Fruit fly (Drosophila melanogaster): ENCODE results near the gene CG8087.
A peak's percentile ranks its signal among the peaks of the same experiment; 100 is the strongest.

The CG8087 gene

DNA sequence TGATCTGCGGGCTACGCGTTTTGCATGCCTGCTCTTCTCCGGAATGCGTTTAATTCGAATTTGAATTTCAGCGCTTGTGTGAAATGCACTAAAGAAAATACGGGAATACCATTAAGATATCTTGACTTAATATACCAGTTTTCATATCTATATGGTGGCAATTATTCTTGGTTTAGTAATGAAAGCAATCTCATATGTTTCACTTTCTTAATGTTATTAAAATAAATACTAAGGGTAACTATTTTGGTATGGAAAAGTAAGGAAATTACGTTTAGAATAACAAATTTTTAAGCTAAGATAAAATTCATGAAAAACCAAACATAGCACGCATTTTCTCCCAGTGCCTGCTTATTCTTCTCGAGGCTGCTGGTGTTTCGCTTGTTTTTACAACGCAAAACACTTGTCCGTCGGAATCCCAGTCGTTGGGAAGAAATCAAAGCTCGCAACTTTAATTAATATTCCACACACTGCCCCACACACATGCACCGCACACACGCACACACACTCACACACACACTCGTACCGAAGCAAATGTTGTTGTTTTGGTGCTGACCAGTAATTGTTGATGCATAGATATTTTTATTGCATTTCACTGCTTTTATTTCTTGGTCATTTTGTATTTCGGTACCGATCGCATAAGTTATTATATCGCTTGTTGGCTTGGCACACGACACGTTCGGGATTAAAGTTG, 13.3 kb upstream of the CG8087 start:
- TF ChIP-seq Dfd (GFP tag; optimal IDR thresholded peaks at IDR 0.05) (peak; percentile 93), woc (GFP tag; optimal IDR thresholded peaks at IDR 0.05) (no peak), h (GFP tag; optimal IDR thresholded peaks at IDR 0.05) (peak; percentile 18), fru (GFP tag; optimal IDR thresholded peaks at IDR 0.05) (peak; percentile 11), HLH106 (tag; optimal IDR thresholded peaks at IDR 0.05) (peak; percentile 34), br (GFP tag; optimal IDR thresholded peaks at IDR 0.05) (no peak)

DNA sequence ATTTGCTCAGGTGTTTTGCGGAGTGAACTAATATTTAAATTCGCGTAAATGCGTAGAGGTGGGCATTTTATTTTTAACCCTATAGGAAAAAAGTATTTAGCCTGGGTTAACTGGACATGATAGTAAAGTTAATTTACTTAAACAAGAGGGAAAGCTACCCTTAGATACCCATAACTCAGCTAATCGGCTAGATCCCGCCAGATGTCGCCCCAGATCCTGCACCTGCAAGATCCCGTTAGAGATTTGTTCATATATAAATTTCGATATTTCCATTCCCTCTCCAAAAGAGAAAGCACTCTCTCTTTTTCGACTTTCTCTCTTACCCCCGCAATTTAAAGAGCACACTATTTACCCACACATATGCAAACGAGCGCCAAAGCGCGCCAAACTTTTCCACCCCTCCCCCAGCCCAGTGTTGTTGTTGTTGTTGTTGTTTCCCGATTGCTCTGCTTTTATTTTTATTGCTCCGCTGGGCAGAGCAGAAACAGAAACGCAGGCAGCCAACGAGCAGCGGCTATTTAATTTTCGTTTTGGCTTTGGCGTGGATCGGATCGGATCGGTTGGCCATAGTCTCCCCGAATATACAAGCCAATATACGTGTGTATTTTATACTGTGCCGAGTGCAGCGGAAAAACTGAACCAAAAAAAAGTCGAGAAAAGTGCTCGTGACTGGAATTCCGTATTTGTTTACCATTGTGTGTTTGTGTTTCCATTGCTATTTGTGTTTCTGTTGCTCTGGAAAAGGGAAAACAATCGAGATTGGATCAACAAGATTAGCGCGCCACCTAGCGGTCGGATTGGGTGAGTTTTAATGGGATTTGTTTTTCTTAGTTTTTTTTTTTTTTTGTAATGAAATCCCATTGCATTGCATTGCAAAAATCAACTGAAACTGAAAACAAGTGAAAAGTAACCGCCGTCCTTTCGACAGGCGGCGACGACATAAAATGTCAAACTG, 12.4 kb upstream of the CG8087 start, which contains the start of gene stumps:
Gene stumps, plus strand, starts transcription at position 526 of the 955 bp plus-strand sequence.
- TF ChIP-seq dl (GFP tag; optimal IDR thresholded peaks at IDR 0.05; ENCODE audit: insufficient read depth in 1 of 2, partially characterized antibody in 2 of 2) (no peak), Hr83 (GFP tag; optimal IDR thresholded peaks at IDR 0.05; ENCODE audit: poor library complexity, severe bottlenecking) (no peak), Abd-B (GFP tag; optimal IDR thresholded peaks at IDR 0.05) (no peak), woc (GFP tag; optimal IDR thresholded peaks at IDR 0.05) (no peak), tai (GFP tag; optimal IDR thresholded peaks at IDR 0.05) (no peak), brk (GFP tag; optimal IDR thresholded peaks at IDR 0.05) (no peak), dmrt93B (GFP tag; optimal IDR thresholded peaks at IDR 0.05) (no peak), Jra (GFP tag; optimal IDR thresholded peaks at IDR 0.05) (no peak), GATAd (GFP tag; optimal IDR thresholded peaks at IDR 0.05) (no peak), Vsx2 (GFP tag; optimal IDR thresholded peaks at IDR 0.05; ENCODE audit: partially characterized antibody) (no peak), Mio (GFP tag; optimal IDR thresholded peaks at IDR 0.05) (no peak), h (GFP tag; optimal IDR thresholded peaks at IDR 0.05) (no peak), HLH106 (tag; optimal IDR thresholded peaks at IDR 0.05) (no peak)

DNA sequence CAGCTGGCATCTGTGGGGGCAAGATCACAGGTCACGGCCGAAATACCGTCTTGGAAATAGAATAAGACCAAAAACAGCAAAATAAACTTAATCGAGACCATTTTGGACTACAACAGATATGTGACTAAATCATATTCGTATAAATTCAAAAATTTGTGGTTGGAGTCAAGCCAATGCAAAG, 11.8 kb upstream of the CG8087 start, which contains the start of gene CG44094:
Gene CG44094, minus strand, starts transcription at position 101 of the 181 bp plus-strand sequence.
- TF ChIP-seq CG9705 (GFP tag; optimal IDR thresholded peaks at IDR 0.05) (no peak), dsf (GFP tag; optimal IDR thresholded peaks at IDR 0.05; ENCODE audit: borderline replicate concordance) (no peak), brk (GFP tag; optimal IDR thresholded peaks at IDR 0.05) (no peak), pan (optimal IDR thresholded peaks at IDR 0.05) (no peak), OdsH (GFP tag; optimal IDR thresholded peaks at IDR 0.05) (no peak), GATAd (GFP tag; optimal IDR thresholded peaks at IDR 0.05) (no peak), Mio (GFP tag; optimal IDR thresholded peaks at IDR 0.05) (no peak)

DNA sequence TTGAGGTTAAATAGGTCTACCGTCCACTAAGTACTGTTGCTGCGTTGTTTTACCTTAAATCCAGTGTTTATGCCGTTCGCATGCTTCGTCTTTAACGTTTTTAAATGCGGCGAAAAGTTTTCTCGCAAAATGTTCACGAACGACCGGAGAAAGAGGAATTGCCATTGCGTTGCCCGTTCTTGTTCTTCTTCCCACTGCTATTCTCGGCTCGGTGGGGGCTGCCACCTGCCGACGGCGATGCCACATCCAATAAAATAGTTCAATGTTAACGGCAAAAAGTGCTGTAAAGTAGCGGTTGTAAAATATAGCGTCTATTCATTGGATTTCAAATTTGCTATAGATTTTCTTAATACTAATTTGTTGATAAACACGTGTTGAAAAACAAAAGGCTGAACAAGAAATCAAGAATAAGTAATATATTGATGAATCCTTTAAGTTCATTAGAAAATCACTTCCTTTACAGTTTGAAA, 11.1 kb upstream of the CG8087 start, which contains the start of gene CG7987:
Gene CG7987, minus strand, starts transcription at position 170 of the 470 bp plus-strand sequence.
- no peak for TF ChIP-seq Dif (GFP tag; optimal IDR thresholded peaks at IDR 0.05; ENCODE audit: partially characterized antibody)
- peak; percentile 95 for TF ChIP-seq psq (GFP tag; optimal IDR thresholded peaks at IDR 0.05)
- peak; percentile 36 for TF ChIP-seq h (GFP tag; optimal IDR thresholded peaks at IDR 0.05)
- TF ChIP-seq Hr83 (GFP tag; optimal IDR thresholded peaks at IDR 0.05; ENCODE audit: poor library complexity, severe bottlenecking): peak; percentile 7
- TF ChIP-seq Myc (optimal IDR thresholded peaks at IDR 0.05): no peak
- peak; percentile 27 for TF ChIP-seq rgr (GFP tag; optimal IDR thresholded peaks at IDR 0.05)
- peak in 1 of 2 experiments; percentile 37 for TF ChIP-seq foxo (GFP tag; optimal IDR thresholded peaks at IDR 0.05)

DNA sequence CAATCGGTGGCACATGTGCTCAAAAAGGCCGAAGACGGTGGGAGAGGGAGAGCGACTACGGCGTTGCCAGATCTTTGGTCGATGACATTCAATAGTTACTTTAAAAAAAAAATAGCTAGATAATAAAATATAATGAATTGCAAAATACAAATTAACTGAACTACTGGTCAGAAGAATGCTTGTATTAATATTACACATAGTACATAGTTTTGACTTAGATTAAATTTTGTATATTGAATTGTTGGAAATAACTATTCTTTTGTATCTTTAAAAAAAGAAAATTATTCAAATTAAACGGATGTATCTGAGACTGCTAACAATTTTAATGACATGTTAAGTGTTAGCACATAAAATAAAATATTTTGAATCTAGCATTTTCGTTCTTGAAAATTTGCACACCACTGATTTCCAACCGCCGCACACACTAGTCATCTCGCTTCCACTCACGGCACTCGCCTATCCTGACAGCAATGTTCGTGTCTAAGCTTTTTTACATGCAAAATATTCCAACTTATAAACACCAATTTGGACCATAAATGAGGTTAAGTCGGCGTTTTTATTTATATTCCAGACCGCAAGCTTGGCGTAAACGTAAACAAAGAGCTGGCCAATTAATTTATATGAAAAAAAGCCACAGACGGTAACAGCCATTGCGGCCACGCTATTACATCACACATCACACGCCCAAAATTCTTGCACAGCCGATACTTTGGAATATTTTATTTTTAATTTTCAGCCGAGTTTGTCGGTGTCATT, 10.5 kb upstream of the CG8087 start:
- peak; percentile 61 for TF ChIP-seq dmrt93B (GFP tag; optimal IDR thresholded peaks at IDR 0.05)
- TF ChIP-seq fru (GFP tag; optimal IDR thresholded peaks at IDR 0.05): peak; percentile 60
- TF ChIP-seq dsf (GFP tag; optimal IDR thresholded peaks at IDR 0.05; ENCODE audit: borderline replicate concordance): peak; percentile 14
- TF ChIP-seq foxo (GFP tag; optimal IDR thresholded peaks at IDR 0.05): peak in 1 of 2 experiments; percentile 86
- no peak for TF ChIP-seq jim (GFP tag; optimal IDR thresholded peaks at IDR 0.05)
- TF ChIP-seq usp (GFP tag; optimal IDR thresholded peaks at IDR 0.05): no peak
- TF ChIP-seq sv (GFP tag; optimal IDR thresholded peaks at IDR 0.05): peak; percentile 50
- TF ChIP-seq br (GFP tag; optimal IDR thresholded peaks at IDR 0.05): peak; percentile 47
- TF ChIP-seq Hnf4 (GFP tag; optimal IDR thresholded peaks at IDR 0.05): peak; percentile 66
- TF ChIP-seq CrebA (GFP tag; optimal IDR thresholded peaks at IDR 0.05; ENCODE audit: borderline replicate concordance): no peak
- peak; percentile 65 for TF ChIP-seq Jra (GFP tag; optimal IDR thresholded peaks at IDR 0.05)
- TF ChIP-seq h (GFP tag; optimal IDR thresholded peaks at IDR 0.05): peak; percentile 61
- TF ChIP-seq pan (optimal IDR thresholded peaks at IDR 0.05): no peak
- TF ChIP-seq ey (GFP tag; optimal IDR thresholded peaks at IDR 0.05): peak; percentile 69
- peak; percentile 87 for TF ChIP-seq Myc (optimal IDR thresholded peaks at IDR 0.05)
- peak; percentile 75 for TF ChIP-seq OdsH (GFP tag; optimal IDR thresholded peaks at IDR 0.05)
- no peak for TF ChIP-seq CG9705 (GFP tag; optimal IDR thresholded peaks at IDR 0.05)
- no peak for TF ChIP-seq brk (GFP tag; optimal IDR thresholded peaks at IDR 0.05)
- no peak for TF ChIP-seq Mio (GFP tag; optimal IDR thresholded peaks at IDR 0.05)
- peak; percentile 68 for TF ChIP-seq woc (GFP tag; optimal IDR thresholded peaks at IDR 0.05)
- peak; percentile 94 for TF ChIP-seq psq (GFP tag; optimal IDR thresholded peaks at IDR 0.05)
- TF ChIP-seq HLH106 (tag; optimal IDR thresholded peaks at IDR 0.05): peak; percentile 74
- TF ChIP-seq rgr (GFP tag; optimal IDR thresholded peaks at IDR 0.05): peak; percentile 74
- peak; percentile 70 for TF ChIP-seq Sp1 (GFP tag; optimal IDR thresholded peaks at IDR 0.05)
- TF ChIP-seq sage (GFP tag; optimal IDR thresholded peaks at IDR 0.05): no peak

All from whole organism, wandering third instar larva.